Worm (Caenorhabditis elegans): ENCODE data around the gene F13A7.11.

ce11 chrV:16370039-16370438, 25.1 kb downstream of the F13A7.11 start:
- TF ChIP-seq dao-5 (tag; optimal IDR thresholded peaks at IDR 0.05) (peak; percentile 71), him-1 (tag; optimal IDR thresholded peaks at IDR 0.05) (peak; percentile 52)
